Fruit fly (Drosophila melanogaster) S2 (cell line): ENCODE data around the gene CG7386.
"Not testable (repeated sequence)": the region's sequence is repeated elsewhere in the genome, so short reads cannot be mapped to it uniquely, and the experiment has no call there.

Experiments
- CG8478 ChIP-seq: fragments of >200 bp; optimal IDR thresholded peaks from 2 replicates; lab custom pipeline; 2018
- CTCF ChIP-seq, 2 experiments: fragments of >200 bp; optimal IDR thresholded peaks; 2 replicates each; lab custom pipeline; 2018

Gene CG7386

DNA sequence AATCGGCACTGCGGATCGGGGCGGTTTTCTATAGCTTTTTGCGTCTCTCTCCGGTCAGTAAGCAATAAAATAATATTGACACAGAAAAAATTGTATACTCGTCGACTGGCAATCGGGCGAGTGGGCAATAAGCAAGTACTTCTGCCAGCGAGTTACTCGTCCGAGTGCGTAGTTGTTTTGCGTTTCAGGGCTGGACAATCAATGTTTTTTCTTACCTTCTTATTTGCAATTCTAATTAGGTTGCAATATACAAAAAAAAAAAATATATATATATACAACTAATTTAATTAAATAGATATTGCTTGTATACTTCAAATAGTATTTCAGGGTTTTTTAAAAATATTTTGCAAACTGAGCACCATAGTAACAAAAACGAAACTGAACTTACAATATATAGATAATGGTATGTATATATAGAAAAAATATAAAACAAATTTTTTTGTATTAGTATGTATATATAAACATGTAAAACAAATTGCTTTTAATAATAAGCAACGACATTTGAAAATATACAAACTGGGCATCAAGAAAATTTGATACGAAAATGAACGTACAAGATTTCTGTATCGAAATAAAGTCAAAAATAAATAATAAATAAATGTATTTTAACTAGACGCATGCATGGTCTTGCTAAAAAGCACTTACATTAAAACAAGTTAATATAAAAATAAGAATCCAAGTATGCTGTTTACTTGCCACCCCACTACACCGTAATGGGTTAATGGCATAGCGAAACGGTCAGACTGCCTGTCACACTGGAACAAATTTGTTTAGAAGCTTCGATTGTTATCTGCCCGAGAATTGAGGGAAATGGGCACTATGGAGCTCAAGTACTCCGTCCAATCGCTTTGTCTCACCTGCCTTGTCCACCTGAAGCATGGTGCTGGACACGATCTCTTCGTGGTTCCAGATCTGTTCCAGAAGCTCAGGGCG lies at the start of gene CG7386, which contains the start of gene D19A:
Gene CG7386, plus strand, starts transcription at position 751 of the 933 bp plus-strand sequence.
Gene D19A, minus strand, starts transcription at position 129 of the 933 bp plus-strand sequence.
- TF ChIP-seq CTCF (optimal IDR thresholded peaks at IDR 0.05; lab: Kevin White, UChicago), result no peak

DNA sequence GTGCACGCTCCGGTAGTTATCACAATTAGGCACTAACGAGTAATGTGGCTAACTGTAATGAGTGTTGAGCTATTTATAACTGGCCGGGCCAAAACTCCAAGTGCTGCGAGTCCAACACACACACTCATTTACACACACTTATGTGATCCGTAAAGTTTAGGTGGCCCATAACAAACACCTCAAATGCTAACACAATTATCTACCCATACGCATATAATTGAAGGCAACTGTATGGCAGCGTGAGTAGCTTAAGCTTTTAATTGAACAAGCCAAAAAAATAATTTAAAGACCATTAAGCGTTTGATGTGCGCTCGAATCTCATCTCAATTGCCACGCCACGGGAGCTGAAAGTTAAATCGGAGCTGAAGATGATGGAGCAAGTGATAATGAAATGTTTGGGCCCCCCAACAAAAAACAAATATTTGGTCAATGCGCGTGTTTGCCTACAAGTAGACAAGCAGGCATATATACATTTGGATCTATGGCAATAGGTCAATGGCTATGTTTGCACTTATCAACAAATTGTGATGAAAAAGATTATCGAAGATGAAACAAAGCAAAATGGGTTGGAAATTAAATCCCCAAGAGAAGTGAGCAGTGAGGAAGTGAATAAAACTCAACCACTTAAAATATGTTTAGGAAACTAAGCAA lies 49.5 kb upstream of the CG7386 start, which contains the start of gene Cpr65Av:
Gene Cpr65Av, minus strand, starts transcription at position 51 of the 651 bp plus-strand sequence.
- TF ChIP-seq CTCF (optimal IDR thresholded peaks at IDR 0.05; lab: Kevin White, UChicago), result no peak
- no peak for TF ChIP-seq CG8478 (lab: Kevin White, UChicago)

DNA sequence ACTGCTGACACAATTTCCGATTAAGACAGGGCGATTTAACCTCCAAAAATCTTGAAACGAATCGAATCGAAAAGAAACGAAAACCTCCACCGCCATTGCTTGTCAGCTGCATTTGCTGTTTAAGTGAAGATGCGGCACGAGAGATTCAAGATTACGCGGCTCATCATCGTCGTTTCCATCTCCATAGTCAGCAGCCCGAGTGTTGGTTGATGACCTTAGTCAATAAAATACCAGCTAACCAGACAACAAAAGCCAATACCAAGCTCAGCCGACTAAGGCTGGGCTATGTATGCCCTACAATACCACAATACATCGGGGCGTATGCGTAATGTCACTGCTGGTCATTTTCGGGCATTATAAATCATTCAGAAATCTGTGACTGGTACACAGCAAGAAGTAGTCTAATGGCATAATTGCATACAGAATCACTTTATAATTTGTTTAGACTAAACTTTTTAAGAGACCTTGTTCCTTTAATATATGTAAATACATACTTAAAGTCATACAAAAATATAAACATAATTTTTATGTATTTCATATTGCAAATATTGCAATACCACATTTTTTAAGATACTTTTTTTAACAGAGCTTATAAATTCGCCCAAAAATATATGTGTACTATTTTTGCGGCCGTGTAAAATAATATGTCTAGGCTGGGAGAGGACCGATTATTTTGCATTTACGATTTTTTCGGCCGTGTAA lies 48.6 kb upstream of the CG7386 start:
- TF ChIP-seq CG8478 (lab: Kevin White, UChicago), result no peak
- no peak for TF ChIP-seq CTCF (optimal IDR thresholded peaks at IDR 0.05; lab: Kevin White, UChicago)

DNA sequence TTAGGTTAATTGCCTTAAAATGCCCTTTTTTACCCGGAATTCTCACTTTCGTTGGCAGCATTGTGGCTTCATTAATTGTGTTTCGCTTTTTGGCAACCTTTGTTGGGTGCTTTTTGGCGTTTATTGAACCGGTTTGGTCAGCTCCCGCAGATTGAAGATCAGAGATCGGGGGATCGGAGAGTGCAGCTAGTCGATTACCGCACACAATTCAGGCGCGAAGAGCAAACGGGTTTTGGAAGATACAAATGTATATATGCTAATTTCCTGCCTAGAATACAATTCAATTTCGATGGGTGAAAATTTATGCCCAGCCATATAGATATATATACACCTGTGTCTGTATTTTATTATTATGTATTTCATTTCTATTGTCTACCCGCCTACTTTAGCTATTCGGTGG lies 48.0 kb upstream of the CG7386 start:
- TF ChIP-seq CTCF (optimal IDR thresholded peaks at IDR 0.05; lab: Kevin White, UChicago) (no peak), CG8478 (lab: Kevin White, UChicago) (no peak)

DNA sequence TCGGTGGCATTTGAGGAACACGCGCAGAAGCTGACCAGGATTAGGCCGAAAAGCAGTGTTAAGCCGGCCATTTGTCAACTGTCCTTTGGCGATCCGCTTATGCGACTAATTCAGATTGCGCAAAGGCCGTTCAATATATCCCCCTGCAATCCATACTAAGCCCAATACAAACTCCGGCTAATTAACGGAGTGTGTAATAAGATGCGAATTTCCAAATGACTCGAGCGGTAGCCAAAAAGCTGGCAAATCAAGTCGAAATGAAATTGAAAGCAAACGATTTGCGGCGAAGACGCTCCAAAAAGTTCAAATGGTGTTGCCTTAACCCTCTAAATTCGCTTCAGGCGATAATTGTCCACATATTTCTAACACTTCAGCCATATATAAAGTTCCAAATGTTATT lies 47.2 kb upstream of the CG7386 start, which contains the start of gene Cpr65Aw:
Gene Cpr65Aw, minus strand, starts transcription at position 101 of the 400 bp plus-strand sequence.
- TF ChIP-seq CG8478 (lab: Kevin White, UChicago) (no peak), CTCF (optimal IDR thresholded peaks at IDR 0.05; lab: Kevin White, UChicago) (no peak)

DNA sequence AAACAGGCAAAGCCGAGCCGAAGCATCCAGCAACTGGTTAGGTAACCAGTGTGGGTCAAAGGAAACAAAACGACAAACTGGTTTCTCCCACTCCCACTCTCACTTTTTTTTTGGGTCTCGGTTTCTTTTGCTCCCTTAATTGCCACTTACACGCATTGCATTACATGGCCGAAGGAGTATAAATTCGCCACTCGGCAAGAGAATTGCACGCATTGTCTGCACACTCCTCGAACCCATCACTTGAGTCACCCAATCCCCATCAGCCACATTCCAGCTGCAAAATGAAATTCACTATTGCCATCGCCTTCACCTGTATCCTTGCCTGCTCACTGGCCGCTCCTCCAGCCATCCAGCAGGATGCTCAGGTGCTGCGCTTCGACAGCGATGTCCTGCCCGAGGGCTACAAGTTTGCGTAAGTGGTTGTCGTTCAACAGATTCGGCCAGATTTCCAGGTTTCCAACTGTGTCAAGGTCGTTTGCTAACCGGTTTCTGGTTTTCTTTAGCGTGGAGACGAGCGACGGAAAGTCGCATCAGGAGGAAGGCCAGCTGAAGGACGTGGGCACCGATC lies 46.3 kb upstream of the CG7386 start, which contains the start of gene Lcp65Ad:
Gene Lcp65Ad, plus strand, starts transcription at position 208 of the 568 bp plus-strand sequence.
- no peak for TF ChIP-seq CG8478 (lab: Kevin White, UChicago)
- TF ChIP-seq CTCF (optimal IDR thresholded peaks at IDR 0.05; lab: Kevin White, UChicago), result no peak

DNA sequence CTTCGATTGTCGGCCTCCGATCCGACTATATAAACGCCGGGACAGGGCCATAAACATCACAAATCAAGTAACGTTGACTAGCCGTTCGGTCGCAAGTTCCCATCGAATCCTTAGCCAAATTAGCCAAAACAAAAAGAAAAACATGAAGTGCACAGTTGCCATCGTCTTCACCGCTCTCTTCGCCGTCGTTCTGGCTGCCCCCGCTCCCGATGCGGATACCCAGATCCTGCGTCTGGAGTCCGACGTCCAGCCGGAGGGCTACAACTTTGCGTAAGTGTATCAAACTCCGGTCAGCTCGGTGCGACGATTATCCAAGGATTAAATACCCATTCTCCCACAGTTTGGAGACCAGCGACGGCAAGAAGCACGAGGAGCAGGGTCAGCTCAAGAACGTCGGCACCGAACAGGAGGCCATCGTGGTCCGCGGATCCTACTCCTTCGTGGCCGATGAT lies 44.8 kb upstream of the CG7386 start, which contains the start of gene Lcp65Ac:
Gene Lcp65Ac, plus strand, starts transcription at position 51 of the 452 bp plus-strand sequence.
- TF ChIP-seq CTCF (optimal IDR thresholded peaks at IDR 0.05; lab: Kevin White, UChicago), result no peak
- no peak for TF ChIP-seq CG8478 (lab: Kevin White, UChicago)

DNA sequence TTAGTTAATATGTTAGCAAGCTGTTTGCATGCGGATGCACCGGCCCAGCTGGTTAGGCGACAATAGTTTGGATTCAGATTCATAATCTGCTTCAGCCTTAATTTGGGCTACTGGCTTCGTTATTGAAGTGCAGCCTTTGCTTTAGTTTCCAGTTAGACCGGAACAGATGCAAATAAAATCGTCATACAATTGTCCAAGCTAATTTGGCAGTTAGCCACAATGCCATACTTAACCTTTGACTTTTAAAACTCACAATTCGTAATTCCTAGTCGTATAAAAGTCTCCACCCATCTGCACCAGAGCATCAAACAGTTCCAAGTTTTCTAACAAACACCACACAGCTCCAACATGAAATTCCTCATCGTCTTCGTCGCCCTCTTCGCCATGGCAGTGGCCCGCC lies 43.2 kb upstream of the CG7386 start, which contains the start of gene Lcp65Ab2:
Gene Lcp65Ab2, plus strand, starts transcription at position 301 of the 400 bp plus-strand sequence.
- not testable (repeated sequence) for TF ChIP-seq CTCF (optimal IDR thresholded peaks at IDR 0.05; lab: Kevin White, UChicago); CG8478 (lab: Kevin White, UChicago)

DNA sequence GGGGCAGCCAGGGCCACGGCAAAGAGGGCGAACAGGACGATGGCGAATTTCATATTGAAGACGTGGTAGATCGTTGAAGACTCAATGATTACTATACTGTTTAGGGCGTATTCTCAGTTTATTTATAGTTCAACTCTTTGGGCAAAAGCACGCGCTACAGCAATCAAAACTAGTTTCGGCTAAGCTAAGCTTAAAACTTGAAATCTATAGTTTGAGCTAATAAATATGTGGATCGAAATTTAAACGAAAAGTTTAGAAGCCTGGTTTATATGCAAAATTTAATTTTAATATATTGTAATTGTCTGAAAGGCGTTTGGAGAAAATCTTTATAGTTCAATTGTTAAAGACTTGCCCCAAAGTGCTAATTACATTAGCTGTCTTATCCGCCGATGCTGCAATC lies 41.7 kb upstream of the CG7386 start, which contains the start of gene Cpr65Ax1:
Gene Cpr65Ax1, minus strand, starts transcription at position 101 of the 400 bp plus-strand sequence.
- TF ChIP-seq CG8478 (lab: Kevin White, UChicago); CTCF (optimal IDR thresholded peaks at IDR 0.05; lab: Kevin White, UChicago): not testable (repeated sequence)

DNA sequence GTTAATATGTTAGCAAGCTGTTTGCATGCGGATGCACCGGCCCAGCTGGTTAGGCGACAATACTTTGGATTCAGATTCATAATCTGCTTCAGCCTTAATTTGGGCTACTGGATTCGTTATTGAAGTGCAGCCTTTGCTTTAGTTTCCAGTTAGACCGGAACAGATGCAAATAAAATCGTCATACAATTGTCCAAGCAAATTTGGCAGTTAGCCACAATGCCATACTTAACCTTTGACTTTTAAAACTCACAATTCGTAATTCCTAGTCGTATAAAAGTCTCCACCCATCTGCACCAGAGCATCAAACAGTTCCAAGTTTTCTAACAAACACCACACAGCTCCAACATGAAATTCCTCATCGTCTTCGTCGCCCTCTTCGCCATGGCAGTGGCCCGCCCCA lies 40.3 kb upstream of the CG7386 start, which contains the start of gene Lcp65Ab1:
Gene Lcp65Ab1, plus strand, starts transcription at position 301 of the 400 bp plus-strand sequence.
- not testable (repeated sequence) for TF ChIP-seq CG8478 (lab: Kevin White, UChicago); CTCF (optimal IDR thresholded peaks at IDR 0.05; lab: Kevin White, UChicago)

DNA sequence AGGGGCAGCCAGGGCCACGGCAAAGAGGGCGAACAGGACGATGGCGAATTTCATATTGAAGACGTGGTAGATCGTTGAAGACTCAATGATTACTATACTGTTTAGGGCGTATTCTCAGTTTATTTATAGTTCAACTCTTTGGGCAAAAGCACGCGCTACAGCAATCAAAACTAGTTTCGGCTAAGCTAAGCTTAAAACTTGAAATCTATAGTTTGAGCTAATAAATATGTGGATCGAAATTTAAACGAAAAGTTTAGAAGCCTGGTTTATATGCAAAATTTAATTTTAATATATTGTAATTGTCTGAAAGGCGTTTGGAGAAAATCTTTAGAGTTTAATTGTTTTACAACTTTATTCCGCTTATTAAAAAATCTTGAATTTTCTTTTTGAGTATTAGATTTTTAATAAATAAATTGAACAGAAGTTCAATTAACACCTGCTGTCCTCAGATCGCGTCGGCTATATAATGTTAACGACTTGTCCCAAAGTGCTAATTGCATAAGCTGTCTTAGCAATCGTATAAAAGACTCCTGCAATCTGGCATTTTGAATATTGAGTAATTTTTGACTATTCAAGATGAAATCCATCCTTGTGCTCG lies 38.7 kb upstream of the CG7386 start, which contains the start of the genes Cpr65Ax2 and Lcp65Aa:
Gene Cpr65Ax2, minus strand, starts transcription at position 101 of the 598 bp plus-strand sequence.
Gene Lcp65Aa, plus strand, starts transcription at position 548 of the 598 bp plus-strand sequence.
- TF ChIP-seq CG8478 (lab: Kevin White, UChicago); CTCF (optimal IDR thresholded peaks at IDR 0.05; lab: Kevin White, UChicago): not testable (repeated sequence)

DNA sequence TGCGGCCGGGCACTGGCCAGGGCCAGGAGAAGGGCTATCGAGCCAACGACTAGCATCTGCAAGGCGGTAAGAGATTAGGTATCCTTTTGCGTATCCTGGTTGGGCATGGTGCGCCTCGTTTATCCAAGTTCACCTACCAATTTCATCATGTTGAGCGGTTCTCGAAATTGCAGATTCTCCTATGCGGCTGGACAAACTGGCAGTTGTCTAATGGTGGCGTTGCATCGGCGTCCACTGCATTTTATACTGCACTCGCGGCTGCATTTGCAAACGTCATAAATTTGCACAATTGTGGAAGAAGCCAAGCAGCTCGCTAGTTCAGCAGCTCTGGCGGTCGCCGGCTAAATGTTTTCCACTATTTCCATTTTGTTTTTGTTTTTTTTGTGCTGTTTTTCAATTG lies 37.0 kb upstream of the CG7386 start, which contains the start of gene Acp65Aa:
Gene Acp65Aa, minus strand, starts transcription at position 215 of the 400 bp plus-strand sequence.
- TF ChIP-seq CG8478 (lab: Kevin White, UChicago), result no peak
- no peak for TF ChIP-seq CTCF (optimal IDR thresholded peaks at IDR 0.05; lab: Kevin White, UChicago)
